Worm (Caenorhabditis elegans): ENCODE data around the gene Y53F4B.25.

Y53F4B.25 gene

DNA sequence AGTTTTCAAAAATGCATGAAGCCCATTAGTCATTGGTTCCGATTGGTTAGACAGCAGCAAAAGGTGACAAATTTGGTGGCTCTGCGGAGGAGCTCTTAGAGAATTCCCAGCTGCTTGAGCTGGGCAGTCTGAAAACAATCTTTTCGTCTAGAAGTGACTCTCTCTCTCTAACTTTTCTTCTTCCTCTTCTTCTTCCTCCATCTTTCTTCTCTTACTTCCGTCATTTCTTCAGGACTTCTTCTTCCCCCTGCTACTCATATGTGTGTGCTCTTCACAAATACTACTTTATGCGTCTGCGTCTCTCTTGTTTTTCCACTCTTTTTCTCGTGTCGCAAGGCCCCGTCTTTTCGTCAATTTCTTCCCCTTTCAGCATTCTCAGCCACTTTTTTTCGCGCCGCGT is 54.0 kb downstream of the Y53F4B.25 start (continued):
- TF ChIP-seq arid-1 (GFP tag; conservative IDR thresholded peaks at IDR 0.05) (no peak), php-3 (GFP tag; IDR thresholded peaks at IDR 0.05) (no peak), duxl-1 (tag; optimal IDR thresholded peaks at IDR 0.05; ENCODE audit: poor library complexity) (no peak), dve-1 (tag; optimal IDR thresholded peaks at IDR 0.05; ENCODE audit: insufficient read depth) (peak; percentile 36), zfp-3 (GFP tag; conservative IDR thresholded peaks at IDR 0.05) (no peak), nhr-48 (tag; optimal IDR thresholded peaks at IDR 0.05) (no peak), zip-2 (tag; optimal IDR thresholded peaks at IDR 0.05) (no peak), attf-4 (tag; optimal IDR thresholded peaks at IDR 0.05) (no peak), ceh-32 (tag; optimal IDR thresholded peaks at IDR 0.05; ENCODE audit: poor library complexity) (no peak), F49E8.2 (tag; optimal IDR thresholded peaks at IDR 0.05; ENCODE audit: borderline replicate concordance) (no peak), skn-1 (tag; optimal IDR thresholded peaks at IDR 0.05) (no peak), lsy-2 (tag; optimal IDR thresholded peaks at IDR 0.05) (peak in 1 of 2 experiments; percentile 5), pqm-1 (tag; optimal IDR thresholded peaks at IDR 0.05) (no peak), mdl-1 (tag; optimal IDR thresholded peaks at IDR 0.05) (no peak), F10B5.3 (tag; optimal IDR thresholded peaks at IDR 0.05) (no peak), zfp-2 (tag; optimal IDR thresholded peaks at IDR 0.05) (no peak), aha-1 (tag) (peak; percentile 35), dmd-9 (GFP tag; IDR thresholded peaks at IDR 0.05) (no peak), nhr-76 (tag; optimal IDR thresholded peaks at IDR 0.05) (no peak), egl-43 (GFP tag; IDR thresholded peaks at IDR 0.05) (no peak), hmg-1.1 (GFP tag; IDR thresholded peaks at IDR 0.05) (peak; percentile 54), ztf-11 (tag; optimal IDR thresholded peaks at IDR 0.05) (no peak), nhr-237 (tag; optimal IDR thresholded peaks at IDR 0.05) (no peak), dmd-8 (GFP tag; IDR thresholded peaks at IDR 0.05) (no peak), lin-29 (GFP tag; IDR thresholded peaks at IDR 0.05) (no peak), madf-5 (GFP tag; IDR thresholded peaks at IDR 0.05) (no peak), fos-1 (tag; optimal IDR thresholded peaks at IDR 0.05) (no peak)

ce11 chrII:15190971-15191370 is 55.0 kb downstream of the Y53F4B.25 start:
- TF ChIP-seq daf-16 (GFP tag; optimal IDR thresholded peaks at IDR 0.05) (no peak), daf-16 (tag; optimal IDR thresholded peaks at IDR 0.05) (peak; percentile 80), spr-3 (GFP tag; optimal IDR thresholded peaks at IDR 0.05) (no peak), pqm-1 (tag; optimal IDR thresholded peaks at IDR 0.05) (peak; percentile 25), zip-2 (tag; optimal IDR thresholded peaks at IDR 0.05) (no peak), ztf-11 (tag; optimal IDR thresholded peaks at IDR 0.05) (no peak), vab-7 (GFP tag; IDR thresholded peaks at IDR 0.05) (no peak), dve-1 (tag; optimal IDR thresholded peaks at IDR 0.05; ENCODE audit: insufficient read depth) (peak; percentile 46), nhr-25 (tag; optimal IDR thresholded peaks at IDR 0.05; ENCODE audit: borderline replicate concordance, insufficient read depth) (no peak), hlh-11 (tag; optimal IDR thresholded peaks at IDR 0.05) (peak; percentile 38), lir-3 (tag; optimal IDR thresholded peaks at IDR 0.05) (no peak), Y105C5A.15 (GFP tag; IDR thresholded peaks at IDR 0.05) (no peak), dmd-6 (GFP tag; IDR thresholded peaks at IDR 0.05) (peak; percentile 59)

DNA sequence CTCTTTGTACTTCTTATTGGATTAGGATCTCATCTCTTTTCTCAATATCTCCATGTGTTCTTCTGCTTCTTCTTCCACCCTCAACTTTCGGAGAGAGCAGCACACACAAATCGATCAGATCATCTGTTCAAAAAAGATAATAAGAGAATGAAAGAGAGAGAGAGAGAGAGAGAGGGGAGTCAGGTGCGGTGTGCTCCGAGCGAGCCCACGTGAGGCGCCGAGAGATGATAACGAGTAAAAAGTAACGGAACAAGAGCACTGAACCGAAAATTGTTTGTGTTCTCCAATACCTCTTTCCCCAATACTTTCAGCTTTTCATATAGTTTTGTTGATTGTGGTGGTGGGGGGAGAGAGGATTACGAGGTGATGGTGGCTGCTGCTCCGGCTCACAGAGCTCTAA is 58.0 kb downstream of the Y53F4B.25 start:
- TF ChIP-seq tag-97 (GFP tag; IDR thresholded peaks at IDR 0.05) (no peak), mxl-3 (GFP tag; optimal IDR thresholded peaks at IDR 0.05) (peak; percentile 62), tra-1 (GFP tag; IDR thresholded peaks at IDR 0.05) (peak; percentile 70), nhr-28 (tag; optimal IDR thresholded peaks at IDR 0.05) (peak; percentile 66), nhr-76 (tag; optimal IDR thresholded peaks at IDR 0.05) (no peak), ZK546.5 (tag; optimal IDR thresholded peaks at IDR 0.05) (no peak), lin-39 (tag; optimal IDR thresholded peaks at IDR 0.05) (no peak), hlh-11 (tag; optimal IDR thresholded peaks at IDR 0.05) (peak; percentile 94), daf-12 (tag; optimal IDR thresholded peaks at IDR 0.05) (no peak), pqm-1 (tag; optimal IDR thresholded peaks at IDR 0.05) (peak; percentile 38), unc-39 (tag; optimal IDR thresholded peaks at IDR 0.05) (no peak), unc-62 (GFP tag; optimal IDR thresholded peaks at IDR 0.05 in 1 of 2) (no peak), unc-62 (tag; optimal IDR thresholded peaks at IDR 0.05) (no peak), ceh-44 (GFP tag; IDR thresholded peaks at IDR 0.05) (no peak), nhr-25 (tag; optimal IDR thresholded peaks at IDR 0.05; ENCODE audit: borderline replicate concordance, insufficient read depth) (no peak), unc-130 (GFP tag; optimal IDR thresholded peaks at IDR 0.05) (no peak), Y5F2A.4 (GFP tag; optimal IDR thresholded peaks at IDR 0.05) (no peak), ama-1 (optimal IDR thresholded peaks at IDR 0.05) (no peak), lin-15B (tag; optimal IDR thresholded peaks at IDR 0.05) (no peak)

Data from whole organism, L4 larva.